Worm (Caenorhabditis elegans): ENCODE data around the gene col-36.

ce11 chrII:7121762-7122292, 46.8 kb downstream of the col-36 start, which contains the start of gene F10E7.2:
- no peak for TF ChIP-seq sptf-1 (tag; optimal IDR thresholded peaks at IDR 0.05)
- TF ChIP-seq nhr-28 (tag; optimal IDR thresholded peaks at IDR 0.05), result no peak
- no peak for TF ChIP-seq fkh-10 (GFP tag; optimal IDR thresholded peaks at IDR 0.05)
- TF ChIP-seq irx-1 (tag; optimal IDR thresholded peaks at IDR 0.05), result no peak
- TF ChIP-seq sox-4 (tag; optimal IDR thresholded peaks at IDR 0.05), result no peak
- TF ChIP-seq lsy-2 (tag; optimal IDR thresholded peaks at IDR 0.05), result no peak
- TF ChIP-seq fos-1 (tag; optimal IDR thresholded peaks at IDR 0.05), result no peak
- no peak for TF ChIP-seq jun-1 (tag; optimal IDR thresholded peaks at IDR 0.05)
- no peak for TF ChIP-seq zag-1 (tag; optimal IDR thresholded peaks at IDR 0.05)
- no peak for TF ChIP-seq lir-3 (tag; optimal IDR thresholded peaks at IDR 0.05; ENCODE audit: poor library complexity)
- TF ChIP-seq unc-130 (tag; optimal IDR thresholded peaks at IDR 0.05), result no peak
